Fruit fly (Drosophila melanogaster) whole organism, embryonic: ENCODE data around the gene CG43116.

Source experiments
- B-H2 ChIP-seq: fragments of 200-800 bp; sonication (Bioruptor generic); optimal IDR thresholded peaks from 2 replicates; lab custom pipeline; 2018; ENCODE audit warnings: missing biosample characterization, mild to moderate bottlenecking, missing genetic modification characterization
- Blimp-1 ChIP-seq: fragments of 200-800 bp; sonication (Bioruptor generic); optimal IDR thresholded peaks from 3 replicates; lab custom pipeline; 2018; ENCODE audit warnings: missing biosample characterization, missing genetic modification characterization, mild to moderate bottlenecking, moderate library complexity, missing genetic modification reagents
- CG10209 ChIP-seq: fragments of 200-800 bp; sonication (Bioruptor generic); optimal IDR thresholded peaks from 3 replicates; lab custom pipeline; 2017; ENCODE audit warnings: missing biosample characterization, mild to moderate bottlenecking, missing genetic modification characterization, missing genetic modification reagents
- CG10543 ChIP-seq: fragments of 200-800 bp; sonication (Bioruptor generic); optimal IDR thresholded peaks from 3 replicates; lab custom pipeline; 2017; ENCODE audit warnings: missing biosample characterization, mild to moderate bottlenecking, missing genetic modification characterization, moderate library complexity
- CG10979 ChIP-seq: fragments of 200-800 bp; sonication (Bioruptor generic); optimal IDR thresholded peaks from 2 replicates; lab custom pipeline; 2018; ENCODE audit warnings: missing biosample characterization, mild to moderate bottlenecking, missing genetic modification characterization, moderate library complexity
- CG11504 ChIP-seq: fragments of 200-800 bp; sonication (Bioruptor generic); optimal IDR thresholded peaks from 3 replicates; lab custom pipeline; 2019; ENCODE audit warnings: missing biosample characterization, mild to moderate bottlenecking, missing genetic modification characterization, moderate library complexity
- CG11695 ChIP-seq: fragments of 200-800 bp; sonication (Bioruptor generic); IDR thresholded peaks from 3 replicates; pipeline ENCODE4 v1.3.6; 2022; ENCODE audit warnings: missing biosample characterization, missing genetic modification characterization
- CG12155 ChIP-seq: fragments of 200-800 bp; sonication (Bioruptor generic); optimal IDR thresholded peaks from 3 replicates; lab custom pipeline; 2016; ENCODE audit warnings: missing biosample characterization, missing genetic modification characterization
- CG12236 ChIP-seq: fragments of 200-800 bp; sonication (Bioruptor generic); optimal IDR thresholded peaks from 2 replicates; lab custom pipeline; 2016; ENCODE audit warnings: missing biosample characterization, missing genetic modification characterization
- CG1233 ChIP-seq: fragments of 200-800 bp; sonication (Bioruptor generic); optimal IDR thresholded peaks from 4 replicates; lab custom pipeline; 2018; ENCODE audit warnings: missing biosample characterization, mild to moderate bottlenecking, missing genetic modification characterization
- CG13775 ChIP-seq: fragments of 200-800 bp; sonication (Bioruptor generic); optimal IDR thresholded peaks from 3 replicates; lab custom pipeline; 2017; ENCODE audit warnings: missing biosample characterization, mild to moderate bottlenecking, missing genetic modification characterization
- CG15011 ChIP-seq: fragments of 200-800 bp; sonication (Bioruptor generic); optimal IDR thresholded peaks from 3 replicates; lab custom pipeline; 2018; ENCODE audit warnings: missing biosample characterization, mild to moderate bottlenecking, missing genetic modification characterization
- CG15696 ChIP-seq: fragments of 200-800 bp; sonication (Bioruptor generic); optimal IDR thresholded peaks from 2 replicates; lab custom pipeline; 2019; ENCODE audit warnings: missing biosample characterization, mild to moderate bottlenecking, missing genetic modification characterization, moderate library complexity
- CG17385 ChIP-seq: fragments of 200-800 bp; sonication (Bioruptor generic); optimal IDR thresholded peaks from 3 replicates; lab custom pipeline; 2018; ENCODE audit warnings: missing biosample characterization, mild to moderate bottlenecking, missing genetic modification characterization
- CG17568 ChIP-seq: fragments of 200-800 bp; sonication (Bioruptor generic); optimal IDR thresholded peaks from 2 replicates; lab custom pipeline; 2018; ENCODE audit warnings: missing biosample characterization, mild to moderate bottlenecking, missing genetic modification characterization, moderate library complexity
- CG2120 ChIP-seq: fragments of 200-800 bp; sonication (Bioruptor generic); optimal IDR thresholded peaks from 3 replicates; lab custom pipeline; 2016; ENCODE audit warnings: missing biosample characterization, missing genetic modification characterization
- CG31388 ChIP-seq: fragments of 200-800 bp; sonication (Bioruptor generic); optimal IDR thresholded peaks from 2 replicates; lab custom pipeline; 2016; ENCODE audit warnings: missing biosample characterization, missing genetic modification characterization
- CG5245 ChIP-seq: fragments of 200-800 bp; sonication (Bioruptor generic); optimal IDR thresholded peaks from 3 replicates; lab custom pipeline; 2016; ENCODE audit warnings: missing biosample characterization, missing genetic modification characterization
- CG6272 ChIP-seq: fragments of 200-800 bp; sonication (Bioruptor generic); IDR thresholded peaks from 2 replicates; pipeline ENCODE4 v1.3.6; 2022; ENCODE audit warnings: missing biosample characterization, missing genetic modification characterization
- CG6654 ChIP-seq: fragments of 200-800 bp; sonication (Bioruptor generic); optimal IDR thresholded peaks from 2 replicates; lab custom pipeline; 2017; ENCODE audit warnings: missing biosample characterization, mild to moderate bottlenecking, missing genetic modification characterization
- CG7786 ChIP-seq: fragments of 200-800 bp; sonication (Bioruptor generic); optimal IDR thresholded peaks from 2 replicates; lab custom pipeline; 2016; ENCODE audit warnings: missing biosample characterization, missing genetic modification characterization
- CG7928 ChIP-seq: fragments of 200-800 bp; sonication (Bioruptor generic); optimal IDR thresholded peaks from 2 replicates; lab custom pipeline; 2017; ENCODE audit warnings: missing biosample characterization, mild to moderate bottlenecking, missing genetic modification characterization
- CG8765 ChIP-seq: fragments of 200-800 bp; sonication (Bioruptor generic); IDR thresholded peaks from 2 replicates; pipeline ENCODE4 v1.3.6; 2022; ENCODE audit warnings: missing biosample characterization, missing genetic modification characterization
- D19A ChIP-seq: fragments of 200-800 bp; optimal IDR thresholded peaks from 3 replicates; lab custom pipeline; 2019; ENCODE audit warnings: missing biosample characterization, mild to moderate bottlenecking, missing genetic modification characterization, moderate library complexity
- Dfd ChIP-seq, 2 experiments: fragments of >200 bp; optimal IDR thresholded peaks; 2 replicates each; lab custom pipeline; 2017; ENCODE audit warnings: missing biosample characterization in 2 of 2, missing genetic modification characterization in 2 of 2
- Drgx ChIP-seq: fragments of 200-800 bp; sonication (Bioruptor generic); IDR thresholded peaks from 2 replicates; pipeline ENCODE4 v1.3.6; 2022; ENCODE audit warnings: missing biosample characterization, missing genetic modification characterization
- Hr51 ChIP-seq, 2 experiments: fragments of 200-800 bp; sonication (Bioruptor generic); optimal IDR thresholded peaks; 2 replicates in 1 of 2; 3 replicates in 1 of 2; lab custom pipeline; 2016 to 2018; ENCODE audit warnings: missing biosample characterization in 2 of 2, missing genetic modification characterization in 2 of 2, mild to moderate bottlenecking in 1 of 2, moderate library complexity in 1 of 2
- Jarid2 ChIP-seq: fragments of 200-800 bp; sonication (Bioruptor generic); optimal IDR thresholded peaks from 3 replicates; lab custom pipeline; 2017; ENCODE audit warnings: mild to moderate bottlenecking, missing biosample characterization, missing genetic modification reagents, missing genetic modification characterization
- Kr ChIP-seq: fragments of 200-800 bp; sonication (Bioruptor generic); optimal IDR thresholded peaks from 2 replicates; lab custom pipeline; 2017; ENCODE audit warnings: missing biosample characterization, mild to moderate bottlenecking, missing genetic modification characterization
- NC2α ChIP-seq: fragments of 200-800 bp; sonication (Bioruptor generic); optimal IDR thresholded peaks from 2 replicates; lab custom pipeline; 2016; ENCODE audit warnings: missing biosample characterization, missing genetic modification characterization
- Stat92E ChIP-seq, 3 experiments: fragments of >200 bp in 2 of 3; fragments of 200-800 bp in 1 of 3; sonication (Bioruptor generic) in 1 of 3; optimal IDR thresholded peaks; 2 replicates each; lab custom pipeline; 2017 to 2019; ENCODE audit warnings: missing biosample characterization in 3 of 3, missing genetic modification characterization in 3 of 3, mild to moderate bottlenecking in 1 of 3, moderate library complexity in 1 of 3
- YL-1 ChIP-seq: fragments of 200-800 bp; sonication (Bioruptor generic); optimal IDR thresholded peaks from 3 replicates; lab custom pipeline; 2017; ENCODE audit warnings: missing biosample characterization, mild to moderate bottlenecking, missing genetic modification characterization
- ac ChIP-seq: fragments of 200-800 bp; sonication (Bioruptor generic); optimal IDR thresholded peaks from 3 replicates; lab custom pipeline; 2017; ENCODE audit warnings: missing biosample characterization, mild to moderate bottlenecking, missing genetic modification characterization
- ato ChIP-seq: fragments of 200-800 bp; sonication (Bioruptor generic); IDR thresholded peaks from 2 replicates; pipeline ENCODE4 v1.3.6; 2022; ENCODE audit warnings: missing biosample characterization, missing genetic modification characterization; ENCODE audit not compliant: partially characterized antibody
- bowl ChIP-seq: fragments of 200-800 bp; sonication (Bioruptor generic); IDR thresholded peaks from 2 replicates; pipeline ENCODE4 v1.3.6; 2022; ENCODE audit warnings: missing biosample characterization, missing genetic modification characterization
- bsh ChIP-seq, 2 experiments: fragments of 200-800 bp; sonication (Bioruptor generic); optimal IDR thresholded peaks; 2 replicates each; lab custom pipeline; 2017 to 2018; ENCODE audit warnings: mild to moderate bottlenecking in 2 of 2, missing biosample characterization in 2 of 2, missing genetic modification characterization in 2 of 2, moderate library complexity in 1 of 2
- caup ChIP-seq: fragments of 200-800 bp; sonication (Bioruptor generic); optimal IDR thresholded peaks from 3 replicates; lab custom pipeline; 2017; ENCODE audit warnings: missing biosample characterization, mild to moderate bottlenecking, missing genetic modification characterization, moderate library complexity; ENCODE audit not compliant: severe bottlenecking
- chm ChIP-seq: fragments of 200-800 bp; sonication (Bioruptor generic); IDR thresholded peaks from 2 replicates; pipeline ENCODE4 v1.3.6; 2022; ENCODE audit warnings: missing biosample characterization, missing genetic modification characterization
- ci ChIP-seq: fragments of 200-800 bp; sonication (Bioruptor generic); IDR thresholded peaks from 3 replicates; pipeline ENCODE4 v1.3.6; 2022; ENCODE audit warnings: missing biosample characterization, missing genetic modification characterization
- cwo ChIP-seq: fragments of 200-800 bp; sonication (Bioruptor generic); optimal IDR thresholded peaks from 3 replicates; lab custom pipeline; 2017; ENCODE audit warnings: missing biosample characterization, missing genetic modification characterization, mild to moderate bottlenecking, moderate library complexity, missing genetic modification reagents
- fru ChIP-seq: fragments of >200 bp; optimal IDR thresholded peaks from 2 replicates; lab custom pipeline; 2017
- ftz-f1 ChIP-seq: fragments of 200-800 bp; sonication (Bioruptor generic); optimal IDR thresholded peaks from 2 replicates; lab custom pipeline; 2016; ENCODE audit warnings: missing biosample characterization, missing genetic modification characterization
- gsb ChIP-seq: fragments of 200-800 bp; sonication (Bioruptor generic); IDR thresholded peaks from 2 replicates; pipeline ENCODE4 v1.3.6; 2022; ENCODE audit warnings: missing biosample characterization, missing genetic modification characterization
- h ChIP-seq: fragments of >200 bp; optimal IDR thresholded peaks from 2 replicates; lab custom pipeline; 2017
- jing ChIP-seq: fragments of 200-800 bp; sonication (Bioruptor generic); optimal IDR thresholded peaks from 2 replicates; lab custom pipeline; 2018; ENCODE audit warnings: missing biosample characterization, mild to moderate bottlenecking, missing genetic modification characterization
- lmd ChIP-seq: fragments of 200-800 bp; sonication (Bioruptor generic); IDR thresholded peaks from 2 replicates; pipeline ENCODE4 v1.3.6; 2022; ENCODE audit warnings: missing biosample characterization, missing genetic modification characterization
- onecut ChIP-seq: fragments of 200-800 bp; sonication (Bioruptor generic); IDR thresholded peaks from 2 replicates; pipeline ENCODE4 v1.3.6; 2022; ENCODE audit warnings: missing biosample characterization, missing genetic modification characterization
- org-1 ChIP-seq: fragments of 200-800 bp; sonication (Bioruptor generic); optimal IDR thresholded peaks from 2 replicates; lab custom pipeline; 2017; ENCODE audit warnings: missing biosample characterization, missing genetic modification characterization
- salm ChIP-seq: fragments of 200-800 bp; sonication (Bioruptor generic); optimal IDR thresholded peaks from 2 replicates; lab custom pipeline; 2018; ENCODE audit warnings: missing biosample characterization, mild to moderate bottlenecking, missing genetic modification characterization
- sqz ChIP-seq: fragments of 200-800 bp; sonication (Bioruptor generic); optimal IDR thresholded peaks from 3 replicates; lab custom pipeline; 2018; ENCODE audit warnings: missing biosample characterization, mild to moderate bottlenecking, missing genetic modification characterization
- tll ChIP-seq, 2 experiments: fragments of 200-800 bp in 1 of 2; fragments of >200 bp in 1 of 2; sonication (Bioruptor generic) in 1 of 2; optimal IDR thresholded peaks; 2 replicates each; lab custom pipeline; 2017 to 2019; ENCODE audit warnings: missing biosample characterization in 2 of 2, missing genetic modification characterization in 2 of 2, mild to moderate bottlenecking in 1 of 2, moderate library complexity in 1 of 2

The CG43116 gene

dm6 chr3R:26011542-26011941 lies 14.7 kb upstream of the CG43116 start (continued):
- TF ChIP-seq Dfd (GFP tag; optimal IDR thresholded peaks at IDR 0.05; lab: Kevin White, UChicago) (no peak), CG12155 (GFP tag; lab: Kevin White, UChicago) (no peak), bowl (GFP tag; lab: Robert Waterston, UW) (no peak), D19A (tag; lab: Kevin White, UChicago) (peak; percentile 49), CG1233 (GFP tag; lab: Kevin White, UChicago) (peak; percentile 63), Blimp-1 (peak; percentile 44), CG11504 (tag; lab: Kevin White, UChicago) (peak; percentile 11), CG15696 (tag; lab: Kevin White, UChicago) (peak; percentile 82), CG31388 (GFP tag; lab: Kevin White, UChicago) (no peak), bsh (GFP tag; optimal IDR thresholded peaks at IDR 0.05; lab: Kevin White, UChicago) (peak in 1 of 2 experiments; percentile 48), fru (lab: Kevin White, UChicago) (no peak), CG15011 (GFP tag; lab: Kevin White, UChicago) (peak; percentile 52), chm (GFP tag; lab: Robert Waterston, UW) (peak; percentile 63; the same call in 1 of the 2 replicates), CG13775 (no peak), CG10543 (GFP tag; lab: Kevin White, UChicago) (peak; percentile 43), CG11695 (GFP tag; lab: Robert Waterston, UW) (0 out of 3 replicates have a peak, but pooled peaks have one; percentile 17), cwo (GFP tag; lab: Kevin White, UChicago) (no peak), CG17385 (peak; percentile 49), CG10209 (GFP tag; lab: Kevin White, UChicago) (peak; percentile 19), NC2α (GFP tag; lab: Kevin White, UChicago) (no peak), Kr (GFP tag; lab: Kevin White, UChicago) (peak; percentile 80), tll (GFP tag; optimal IDR thresholded peaks at IDR 0.05; lab: Kevin White, UChicago) (no peak), onecut (GFP tag; lab: Robert Waterston, UW) (no peak), salm (tag; lab: Kevin White, UChicago) (peak; percentile 30), B-H2 (GFP tag; lab: Kevin White, UChicago) (no peak), lmd (no peak), Jarid2 (GFP tag; lab: Kevin White, UChicago) (peak; percentile 1), CG2120 (no peak), CG12236 (GFP tag; lab: Kevin White, UChicago) (peak; percentile 44), CG5245 (GFP tag; lab: Kevin White, UChicago) (no peak), Stat92E (GFP tag; optimal IDR thresholded peaks at IDR 0.05; lab: Kevin White, UChicago) (peak in 1 of 3 experiments; percentile 64), ato (GFP tag; lab: Robert Waterston, UW) (no peak), h (no peak), caup (peak; percentile 39), org-1 (GFP tag; lab: Kevin White, UChicago) (no peak), CG8765 (GFP tag; lab: Robert Waterston, UW) (no peak), ci (GFP tag; lab: Robert Waterston, UW) (peak; percentile 69; the same call in 2 of the 3 replicates), Drgx (GFP tag; lab: Robert Waterston, UW) (no peak), ftz-f1 (GFP tag; lab: Kevin White, UChicago) (no peak), CG7786 (no peak), YL-1 (GFP tag; lab: Kevin White, UChicago) (peak; percentile 35), Hr51 (GFP tag; optimal IDR thresholded peaks at IDR 0.05; lab: Kevin White, UChicago) (no peak), sqz (GFP tag; lab: Kevin White, UChicago) (peak; percentile 52), CG7928 (GFP tag; lab: Kevin White, UChicago) (no peak), CG10979 (tag; lab: Kevin White, UChicago) (peak; percentile 17), CG6654 (GFP tag; lab: Kevin White, UChicago) (no peak), jing (no peak), gsb (no peak), CG6272 (GFP tag; lab: Robert Waterston, UW) (no peak), ac (GFP tag; lab: Kevin White, UChicago) (peak; percentile 72), CG17568 (GFP tag; lab: Kevin White, UChicago) (peak; percentile 67)
